Fruit fly (Drosophila melanogaster) whole organism, embryonic: Measurements from ENCODE around the gene Traf4.

Experiments
- Adf1 ChIP-seq: fragments of 200-800 bp; sonication (Bioruptor generic); IDR thresholded peaks from 2 replicates; pipeline ENCODE4 v1.3.6; 2022; ENCODE audit warnings: missing biosample characterization, missing genetic modification characterization
- Asciz ChIP-seq: fragments of 200-800 bp; sonication (Bioruptor generic); optimal IDR thresholded peaks from 2 replicates; lab custom pipeline; 2017; ENCODE audit warnings: missing biosample characterization, mild to moderate bottlenecking, missing genetic modification characterization, missing genetic modification reagents
- CG1024 ChIP-seq: fragments of 200-800 bp; sonication (Bioruptor generic); IDR thresholded peaks from 2 replicates; pipeline ENCODE4 v1.3.6; 2022; ENCODE audit warnings: missing biosample characterization, missing genetic modification characterization
- CG11247 ChIP-seq: fragments of 200-800 bp; sonication (Bioruptor generic); IDR thresholded peaks from 2 replicates; pipeline ENCODE4 v1.3.6; 2022; ENCODE audit warnings: missing biosample characterization, missing genetic modification characterization
- CG11695 ChIP-seq: fragments of 200-800 bp; sonication (Bioruptor generic); IDR thresholded peaks from 3 replicates; pipeline ENCODE4 v1.3.6; 2022; ENCODE audit warnings: missing biosample characterization, missing genetic modification characterization
- CG14050 ChIP-seq: fragments of 200-800 bp; sonication (Bioruptor generic); IDR thresholded peaks from 3 replicates; pipeline ENCODE4 v1.3.6; 2022; ENCODE audit warnings: missing biosample characterization, missing genetic modification characterization
- CG15696 ChIP-seq: fragments of 200-800 bp; sonication (Bioruptor generic); optimal IDR thresholded peaks from 2 replicates; lab custom pipeline; 2019; ENCODE audit warnings: missing biosample characterization, mild to moderate bottlenecking, missing genetic modification characterization, moderate library complexity
- CG17385 ChIP-seq: fragments of 200-800 bp; sonication (Bioruptor generic); optimal IDR thresholded peaks from 3 replicates; lab custom pipeline; 2018; ENCODE audit warnings: missing biosample characterization, mild to moderate bottlenecking, missing genetic modification characterization
- CG17568 ChIP-seq: fragments of 200-800 bp; sonication (Bioruptor generic); optimal IDR thresholded peaks from 2 replicates; lab custom pipeline; 2018; ENCODE audit warnings: missing biosample characterization, mild to moderate bottlenecking, missing genetic modification characterization, moderate library complexity
- CG1792 ChIP-seq: fragments of 200-800 bp; sonication (Bioruptor generic); optimal IDR thresholded peaks from 2 replicates; lab custom pipeline; 2016; ENCODE audit warnings: missing biosample characterization, missing genetic modification characterization
- CG18599 ChIP-seq: fragments of 200-800 bp; sonication (Bioruptor generic); optimal IDR thresholded peaks from 3 replicates; lab custom pipeline; 2017; ENCODE audit warnings: missing biosample characterization, missing genetic modification characterization, mild to moderate bottlenecking, moderate library complexity, missing genetic modification reagents
- CG2875 ChIP-seq: fragments of 200-800 bp; sonication (Bioruptor generic); optimal IDR thresholded peaks from 2 replicates; lab custom pipeline; 2017; ENCODE audit warnings: missing biosample characterization, mild to moderate bottlenecking, missing genetic modification characterization, missing genetic modification reagents
- CG30403 ChIP-seq: fragments of 200-800 bp; sonication (Bioruptor generic); optimal IDR thresholded peaks from 3 replicates; lab custom pipeline; 2016; ENCODE audit warnings: missing biosample characterization, missing genetic modification characterization
- CG31441 ChIP-seq: fragments of 200-800 bp; sonication (Bioruptor generic); IDR thresholded peaks from 2 replicates; pipeline ENCODE4 v1.3.6; 2022; ENCODE audit warnings: missing biosample characterization, missing genetic modification characterization
- CG3838 ChIP-seq: fragments of 200-800 bp; sonication (Bioruptor generic); optimal IDR thresholded peaks from 3 replicates; lab custom pipeline; 2016; ENCODE audit warnings: missing biosample characterization, missing genetic modification characterization
- CG6272 ChIP-seq: fragments of 200-800 bp; sonication (Bioruptor generic); IDR thresholded peaks from 2 replicates; pipeline ENCODE4 v1.3.6; 2022; ENCODE audit warnings: missing biosample characterization, missing genetic modification characterization
- CG8359 ChIP-seq: fragments of 200-800 bp; sonication (Bioruptor generic); optimal IDR thresholded peaks from 2 replicates; lab custom pipeline; 2017; ENCODE audit warnings: missing biosample characterization, mild to moderate bottlenecking, missing genetic modification characterization, borderline replicate concordance
- CG8924 ChIP-seq: fragments of 200-800 bp; optimal IDR thresholded peaks from 3 replicates; lab custom pipeline; 2019; ENCODE audit warnings: missing biosample characterization, mild to moderate bottlenecking, missing genetic modification characterization, moderate library complexity
- D19B ChIP-seq: fragments of 200-800 bp; sonication (Bioruptor generic); optimal IDR thresholded peaks from 2 replicates; lab custom pipeline; 2017; ENCODE audit warnings: missing biosample characterization, mild to moderate bottlenecking, missing genetic modification characterization
- Dref ChIP-seq: fragments of 200-800 bp; sonication (Bioruptor generic); IDR thresholded peaks from 2 replicates; pipeline ENCODE4 v1.3.6; 2022; ENCODE audit warnings: missing biosample characterization, missing genetic modification characterization
- Fer3 ChIP-seq: fragments of 200-800 bp; sonication (Bioruptor generic); optimal IDR thresholded peaks from 2 replicates; lab custom pipeline; 2018; ENCODE audit warnings: missing biosample characterization, mild to moderate bottlenecking, missing genetic modification characterization, moderate library complexity
- H2.0 ChIP-seq: fragments of 200-800 bp; sonication (Bioruptor generic); IDR thresholded peaks from 2 replicates; pipeline ENCODE4 v1.3.6; 2022; ENCODE audit warnings: missing biosample characterization, missing genetic modification characterization
- HmgZ ChIP-seq: fragments of 200-800 bp; sonication (Bioruptor generic); optimal IDR thresholded peaks from 2 replicates; lab custom pipeline; 2018; ENCODE audit warnings: missing biosample characterization, mild to moderate bottlenecking, missing genetic modification characterization
- MTF-1 ChIP-seq: fragments of 200-800 bp; sonication (Bioruptor generic); optimal IDR thresholded peaks from 2 replicates; lab custom pipeline; 2018; ENCODE audit warnings: missing biosample characterization, mild to moderate bottlenecking, missing genetic modification characterization, borderline replicate concordance
- Med ChIP-seq: fragments of 200-800 bp; sonication (Bioruptor generic); peaks from one replicate; lab custom pipeline; 2016; ENCODE audit warnings: missing biosample characterization, missing genetic modification characterization, mild to moderate bottlenecking, inconsistent platforms, moderate library complexity
- Pdp1 ChIP-seq, 2 experiments: fragments of 200-800 bp; sonication (Bioruptor generic); optimal IDR thresholded peaks; 3 replicates each; lab custom pipeline; 2016; ENCODE audit warnings: missing biosample characterization in 2 of 2, missing genetic modification characterization in 2 of 2, mild to moderate bottlenecking in 1 of 2, moderate library complexity in 1 of 2
- Ptx1 ChIP-seq: fragments of 200-800 bp; sonication (Bioruptor generic); IDR thresholded peaks from 2 replicates; pipeline ENCODE4 v1.3.6; 2022; ENCODE audit warnings: missing biosample characterization, missing genetic modification characterization
- Rfx ChIP-seq: fragments of 200-800 bp; sonication (Bioruptor generic); IDR thresholded peaks from 2 replicates; pipeline ENCODE4 v1.3.6; 2022; ENCODE audit warnings: missing biosample characterization, missing genetic modification characterization
- Usf ChIP-seq: fragments of 200-800 bp; sonication (Bioruptor generic); optimal IDR thresholded peaks from 2 replicates; lab custom pipeline; 2017; ENCODE audit warnings: missing genotype, missing biosample characterization, missing genetic modification characterization
- Xbp1 ChIP-seq: fragments of 200-800 bp; sonication (Bioruptor generic); optimal IDR thresholded peaks from 3 replicates; lab custom pipeline; 2016; ENCODE audit warnings: missing biosample characterization, mild to moderate bottlenecking, missing genetic modification characterization
- Xrp1 ChIP-seq: fragments of 200-800 bp; sonication (Bioruptor generic); IDR thresholded peaks from 2 replicates; pipeline ENCODE4 v1.3.6; 2022; ENCODE audit warnings: missing biosample characterization, missing genetic modification characterization
- al ChIP-seq: fragments of 200-800 bp; sonication (Bioruptor generic); IDR thresholded peaks from 2 replicates; pipeline ENCODE4 v1.3.6; 2022; ENCODE audit warnings: missing biosample characterization, missing genetic modification characterization
- cg ChIP-seq: fragments of 200-800 bp; sonication (Bioruptor generic); optimal IDR thresholded peaks from 3 replicates; lab custom pipeline; 2019; ENCODE audit warnings: missing biosample characterization, mild to moderate bottlenecking, missing genetic modification characterization, moderate library complexity
- chinmo ChIP-seq: fragments of 200-800 bp; sonication (Bioruptor generic); IDR thresholded peaks from 4 replicates; pipeline ENCODE4 v1.3.6; 2022; ENCODE audit warnings: missing biosample characterization, missing genetic modification characterization; ENCODE audit not compliant: partially characterized antibody
- dmrt11E ChIP-seq: fragments of 200-800 bp; sonication (Bioruptor generic); optimal IDR thresholded peaks from 3 replicates; lab custom pipeline; 2018; ENCODE audit warnings: missing biosample characterization, mild to moderate bottlenecking, missing genetic modification characterization, moderate library complexity
- dpn ChIP-seq, 2 experiments: fragments of 200-800 bp; sonication (Bioruptor generic); optimal IDR thresholded peaks; 3 replicates each; lab custom pipeline; 2016; ENCODE audit warnings: missing biosample characterization in 2 of 2, missing genetic modification characterization in 2 of 2
- fu2 ChIP-seq: fragments of 200-800 bp; sonication (Bioruptor generic); optimal IDR thresholded peaks from 2 replicates; lab custom pipeline; 2016; ENCODE audit warnings: missing biosample characterization, missing genetic modification characterization
- gce ChIP-seq: fragments of 200-800 bp; sonication (Bioruptor generic); IDR thresholded peaks from 3 replicates; pipeline ENCODE4 v1.3.6; 2022; ENCODE audit warnings: missing biosample characterization, missing genetic modification characterization
- gsb ChIP-seq: fragments of 200-800 bp; sonication (Bioruptor generic); IDR thresholded peaks from 2 replicates; pipeline ENCODE4 v1.3.6; 2022; ENCODE audit warnings: missing biosample characterization, missing genetic modification characterization
- jing ChIP-seq: fragments of 200-800 bp; sonication (Bioruptor generic); optimal IDR thresholded peaks from 2 replicates; lab custom pipeline; 2018; ENCODE audit warnings: missing biosample characterization, mild to moderate bottlenecking, missing genetic modification characterization
- kah ChIP-seq: fragments of 200-800 bp; sonication (Bioruptor generic); optimal IDR thresholded peaks from 2 replicates; lab custom pipeline; 2018; ENCODE audit warnings: missing biosample characterization, mild to moderate bottlenecking, missing genetic modification characterization
- lilli ChIP-seq: fragments of 200-800 bp; sonication (Bioruptor generic); optimal IDR thresholded peaks from 3 replicates; lab custom pipeline; 2016; ENCODE audit warnings: missing biosample characterization, missing genetic modification characterization
- nom ChIP-seq: fragments of 200-800 bp; sonication (Bioruptor generic); optimal IDR thresholded peaks from 2 replicates; lab custom pipeline; 2017; ENCODE audit warnings: missing biosample characterization, missing genetic modification characterization, mild to moderate bottlenecking, moderate library complexity, missing genetic modification reagents
- oc ChIP-seq: fragments of 200-800 bp; sonication (Bioruptor generic); optimal IDR thresholded peaks from 2 replicates; lab custom pipeline; 2018; ENCODE audit warnings: missing biosample characterization, mild to moderate bottlenecking, missing genetic modification characterization, moderate library complexity
- pb ChIP-seq: fragments of 200-800 bp; sonication (Bioruptor generic); optimal IDR thresholded peaks from 3 replicates; lab custom pipeline; 2016; ENCODE audit warnings: missing biosample characterization, missing genetic modification characterization
- pho ChIP-seq: fragments of 200-800 bp; sonication (Bioruptor generic); optimal IDR thresholded peaks from 2 replicates; lab custom pipeline; 2016; ENCODE audit warnings: missing biosample characterization, missing genetic modification characterization
- rib ChIP-seq: fragments of 200-800 bp; sonication (Bioruptor generic); IDR thresholded peaks from 2 replicates; pipeline ENCODE4 v1.3.6; 2022; ENCODE audit warnings: missing biosample characterization, missing genetic modification characterization
- ro ChIP-seq: fragments of 200-800 bp; sonication (Bioruptor generic); IDR thresholded peaks from 2 replicates; pipeline ENCODE4 v1.3.6; 2022; ENCODE audit warnings: missing biosample characterization, missing genetic modification characterization
- seq ChIP-seq: fragments of 200-800 bp; sonication (Bioruptor generic); IDR thresholded peaks from 2 replicates; pipeline ENCODE4 v1.3.6; 2022; ENCODE audit warnings: missing biosample characterization, missing genetic modification characterization
- sisA ChIP-seq: fragments of 200-800 bp; sonication (Bioruptor generic); IDR thresholded peaks from 2 replicates; pipeline ENCODE4 v1.3.6; 2022; ENCODE audit warnings: missing biosample characterization, missing genetic modification characterization
- zen2 ChIP-seq: fragments of 200-800 bp; sonication (Bioruptor generic); IDR thresholded peaks from 3 replicates; pipeline ENCODE4 v1.3.6; 2022; ENCODE audit warnings: missing biosample characterization, missing genetic modification characterization; ENCODE audit not compliant: partially characterized antibody

Gene Traf4

DNA sequence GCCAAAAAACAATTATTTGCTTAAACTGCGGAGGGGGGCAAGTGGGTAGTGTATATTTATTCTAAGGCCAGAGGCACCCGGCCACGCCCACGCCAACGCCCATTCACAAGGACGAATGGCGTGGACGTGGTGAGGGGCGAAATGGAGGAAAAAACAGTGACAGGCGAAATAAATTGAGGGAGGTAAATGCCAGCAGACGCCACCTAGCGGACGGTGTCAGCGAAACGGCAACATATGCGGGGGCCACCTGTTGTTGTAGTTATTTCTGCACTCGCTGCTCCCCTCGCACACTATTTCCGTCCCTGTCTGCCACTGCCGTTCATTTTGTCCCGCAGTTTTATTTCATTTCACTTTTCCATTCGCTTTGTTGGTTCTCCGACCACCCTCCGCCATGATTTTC is 56.3 kb downstream of the Traf4 start (continued):
- TF ChIP-seq zen2 (GFP tag; lab: Robert Waterston, UW) (no peak), chinmo (0 out of 4 replicates have a peak, but pooled peaks have one; percentile 49), dpn (GFP tag; optimal IDR thresholded peaks at IDR 0.05; lab: Kevin White, UChicago) (peak in 1 of 2 experiments; percentile 4), Rfx (GFP tag; lab: Robert Waterston, UW) (0 out of 2 replicates have a peak, but pooled peaks have one; percentile 8), H2.0 (GFP tag; lab: Robert Waterston, UW) (0 out of 2 replicates have a peak, but pooled peaks have one; percentile 35), CG8359 (GFP tag; lab: Kevin White, UChicago) (no peak), gce (GFP tag; lab: Robert Waterston, UW) (no peak), MTF-1 (no peak), CG1792 (GFP tag; lab: Kevin White, UChicago) (no peak), CG3838 (GFP tag; lab: Kevin White, UChicago) (no peak), fu2 (no peak), ro (GFP tag; lab: Robert Waterston, UW) (no peak; the same call in 1 of the 2 replicates), HmgZ (no peak), seq (GFP tag; lab: Robert Waterston, UW) (no peak), CG15696 (tag; lab: Kevin White, UChicago) (no peak), Ptx1 (GFP tag; lab: Robert Waterston, UW) (peak; percentile 39; the same call in 1 of the 2 replicates), CG11247 (peak; percentile 44; the same call in 1 of the 2 replicates), al (no peak), pb (no peak), CG17568 (GFP tag; lab: Kevin White, UChicago) (no peak), CG1024 (GFP tag; lab: Robert Waterston, UW) (no peak), gsb (GFP tag; lab: Robert Waterston, UW) (no peak), CG31441 (GFP tag; lab: Robert Waterston, UW) (no peak), Xrp1 (GFP tag; lab: Robert Waterston, UW) (no peak), Dref (GFP tag; lab: Robert Waterston, UW) (no peak; the same call in 1 of the 2 replicates), CG17385 (GFP tag; lab: Kevin White, UChicago) (no peak), Asciz (no peak), nom (GFP tag; lab: Kevin White, UChicago) (no peak), Adf1 (GFP tag; lab: Robert Waterston, UW) (no peak), rib (GFP tag; lab: Robert Waterston, UW) (no peak), oc (tag; lab: Kevin White, UChicago) (no peak), CG6272 (GFP tag; lab: Robert Waterston, UW) (peak; percentile 38), cg (GFP tag; lab: Kevin White, UChicago) (no peak), CG11695 (GFP tag; lab: Robert Waterston, UW) (no peak), lilli (GFP tag; lab: Kevin White, UChicago) (no peak), kah (GFP tag; lab: Kevin White, UChicago) (peak; percentile 94), CG30403 (GFP tag; lab: Kevin White, UChicago) (no peak), CG18599 (GFP tag; lab: Kevin White, UChicago) (no peak), CG8924 (no peak), Med (GFP tag; lab: Kevin White, UChicago) (peak; percentile 52), jing (GFP tag; lab: Kevin White, UChicago) (no peak), CG14050 (GFP tag; lab: Robert Waterston, UW) (no peak), Xbp1 (GFP tag; lab: Kevin White, UChicago) (peak; percentile 1), Fer3 (tag; lab: Kevin White, UChicago) (no peak), Usf (GFP tag; lab: Kevin White, UChicago) (no peak), dmrt11E (tag; lab: Kevin White, UChicago) (no peak), CG2875 (GFP tag; lab: Kevin White, UChicago) (no peak), Pdp1 (GFP tag; optimal IDR thresholded peaks at IDR 0.05; lab: Kevin White, UChicago) (peak in 1 of 2 experiments; percentile 10), sisA (GFP tag; lab: Robert Waterston, UW) (0 out of 2 replicates have a peak, but pooled peaks have one; percentile 24), pho (GFP tag; lab: Kevin White, UChicago) (no peak), D19B (GFP tag; lab: Kevin White, UChicago) (no peak)
